Worm (Caenorhabditis elegans) whole organism, young adult: ENCODE data around the gene srz-60.

ENCODE experiments used
- B0035.1 ChIP-seq: sonication (generic microtip); optimal IDR thresholded peaks from 2 replicates; lab custom pipeline; 2016; ENCODE audit warnings: missing genetic modification characterization, mild to moderate bottlenecking, missing compliant biosample characterization, missing genotype, missing genetic modification reagents
- B0336.3 ChIP-seq: fragments of 200-800 bp; sonication (Bioruptor generic); IDR thresholded peaks from 2 replicates; pipeline ENCODE4 v1.3.6; 2022; ENCODE audit warnings: missing genetic modification characterization, missing compliant biosample characterization
- C17E4.6 ChIP-seq: fragments of 200-800 bp; sonication (Bioruptor generic); IDR thresholded peaks from 2 replicates; pipeline ENCODE4 v1.3.6; 2022; ENCODE audit warnings: missing genetic modification reagents, missing genetic modification characterization, missing compliant biosample characterization
- F10E7.11 ChIP-seq: sonication (generic microtip); optimal IDR thresholded peaks from 2 replicates; lab custom pipeline; 2017; ENCODE audit warnings: mild to moderate bottlenecking, missing genetic modification characterization, moderate library complexity, missing compliant biosample characterization
- F22D6.2 ChIP-seq: sonication (generic microtip); optimal IDR thresholded peaks from 2 replicates; lab custom pipeline; 2016; ENCODE audit warnings: mild to moderate bottlenecking, missing genetic modification characterization, missing compliant biosample characterization
- F55B11.4 ChIP-seq: sonication (generic microtip); optimal IDR thresholded peaks from 2 replicates; lab custom pipeline; 2016; ENCODE audit warnings: missing compliant biosample characterization, missing genetic modification characterization, borderline replicate concordance; ENCODE audit not compliant: insufficient read depth
- K11D2.4 ChIP-seq: fragments of 200-800 bp; sonication (Bioruptor generic); IDR thresholded peaks from 2 replicates; pipeline ENCODE4 v1.3.6; 2022; ENCODE audit warnings: missing genetic modification reagents, missing genetic modification characterization, missing compliant biosample characterization
- K12H6.12 ChIP-seq: fragments of 200-800 bp; sonication (Bioruptor generic); optimal IDR thresholded peaks from 2 replicates; lab custom pipeline; 2018; ENCODE audit warnings: mild to moderate bottlenecking, missing genetic modification characterization, missing compliant biosample characterization
- cebp-1 ChIP-seq, 2 experiments: fragments of 200-800 bp in 1 of 2; sonication (Bioruptor generic) in 1 of 2; sonication (generic microtip) in 1 of 2; IDR thresholded peaks in 1 of 2; optimal IDR thresholded peaks in 1 of 2; 2 replicates each; pipeline versions ENCODE4 v1.3.6 to Lab custom; 2017 to 2022; ENCODE audit warnings: missing compliant biosample characterization in 2 of 2, missing genetic modification characterization in 2 of 2, mild to moderate bottlenecking in 1 of 2, missing genetic modification reagents in 1 of 2, moderate library complexity in 1 of 2
- die-1 ChIP-seq: sonication (generic microtip); optimal IDR thresholded peaks from 2 replicates; lab custom pipeline; 2016; ENCODE audit warnings: missing genotype, mild to moderate bottlenecking, missing genetic modification characterization, missing compliant biosample characterization
- dox-1 ChIP-seq: fragments of 200-800 bp; sonication (Bioruptor generic); IDR thresholded peaks from 2 replicates; pipeline ENCODE4 v1.3.6; 2022; ENCODE audit warnings: missing genetic modification reagents, missing genetic modification characterization, missing compliant biosample characterization
- dpl-1 ChIP-seq: fragments of 150-350 bp; optimal IDR thresholded peaks from 2 replicates; lab custom pipeline; 2014; ENCODE audit warnings: missing biosample characterization, missing genetic modification reagents, missing genetic modification characterization
- efl-1 ChIP-seq: fragments of 150-350 bp; optimal IDR thresholded peaks from 2 replicates; lab custom pipeline; 2014; ENCODE audit warnings: missing biosample characterization, missing genetic modification reagents, missing genetic modification characterization
- egrh-3 ChIP-seq: fragments of 200-800 bp; sonication (Bioruptor generic); IDR thresholded peaks from 2 replicates; pipeline ENCODE4 v1.3.6; 2022; ENCODE audit warnings: missing genetic modification reagents, missing genetic modification characterization, missing compliant biosample characterization
- ets-4 ChIP-seq: fragments of 200-800 bp; sonication (Bioruptor generic); optimal IDR thresholded peaks from 2 replicates; lab custom pipeline; 2018; ENCODE audit warnings: mild to moderate bottlenecking, missing genetic modification characterization, missing compliant biosample characterization
- gei-17 ChIP-seq: fragments of 200-800 bp; sonication (Bioruptor generic); optimal IDR thresholded peaks from 2 replicates; lab custom pipeline; 2018; ENCODE audit warnings: mild to moderate bottlenecking, missing genetic modification characterization, missing compliant biosample characterization
- hrde-1 ChIP-seq: sonication (generic microtip); optimal IDR thresholded peaks from 2 replicates; lab custom pipeline; 2016; ENCODE audit warnings: missing genetic modification characterization, mild to moderate bottlenecking, missing compliant biosample characterization, moderate library complexity, missing genotype, missing genetic modification reagents, borderline replicate concordance
- lin-40 ChIP-seq: sonication (generic microtip); optimal IDR thresholded peaks from 2 replicates; lab custom pipeline; 2016; ENCODE audit warnings: missing genetic modification characterization, mild to moderate bottlenecking, missing compliant biosample characterization, missing genotype, missing genetic modification reagents
- lir-1 ChIP-seq: fragments of 200-800 bp; sonication (Bioruptor generic); conservative IDR thresholded peaks from 2 replicates; pipeline ENCODE4 v1.3.6; 2022; ENCODE audit warnings: missing genetic modification reagents, missing genetic modification characterization, missing compliant biosample characterization
- madf-3 ChIP-seq: fragments of 200-800 bp; sonication (Bioruptor generic); IDR thresholded peaks from 2 replicates; pipeline ENCODE4 v1.3.6; 2022; ENCODE audit warnings: missing genetic modification reagents, missing genetic modification characterization, missing compliant biosample characterization
- madf-8 ChIP-seq: fragments of 200-800 bp; sonication (Bioruptor generic); conservative IDR thresholded peaks from 2 replicates; pipeline ENCODE4 v1.3.6; 2022; ENCODE audit warnings: missing genetic modification reagents, missing genetic modification characterization, missing compliant biosample characterization
- mes-4 ChIP-seq: sonication (generic microtip); optimal IDR thresholded peaks from 2 replicates; lab custom pipeline; 2016; ENCODE audit warnings: missing genotype, missing genetic modification characterization, missing compliant biosample characterization
- nfya-1 ChIP-seq: sonication (generic microtip); optimal IDR thresholded peaks from 2 replicates; lab custom pipeline; 2017; ENCODE audit warnings: antibody characterized with exemption, missing compliant biosample characterization, missing genetic modification characterization, borderline replicate concordance; ENCODE audit not compliant: insufficient read depth
- nfya-2 ChIP-seq: fragments of 200-800 bp; sonication (Bioruptor generic); IDR thresholded peaks from 2 replicates; pipeline ENCODE4 v1.3.6; 2022; ENCODE audit warnings: missing genetic modification reagents, missing genetic modification characterization, missing compliant biosample characterization
- nhr-90 ChIP-seq: sonication (generic microtip); optimal IDR thresholded peaks from 2 replicates; lab custom pipeline; 2016; ENCODE audit warnings: missing genotype, mild to moderate bottlenecking, missing genetic modification characterization, missing compliant biosample characterization
- pbrm-1 ChIP-seq: fragments of 200-800 bp; sonication (Bioruptor generic); IDR thresholded peaks from 2 replicates; pipeline ENCODE4 v1.3.6; 2022; ENCODE audit warnings: missing genetic modification reagents, missing genetic modification characterization, missing compliant biosample characterization
- pha-4 ChIP-seq: fragments of 150-350 bp; sonication (generic microtip); optimal IDR thresholded peaks from 2 replicates; lab custom pipeline; 2014; ENCODE audit warnings: missing biosample characterization, missing genetic modification reagents, missing genetic modification characterization
- sea-2 ChIP-seq: fragments of 200-800 bp; sonication (Bioruptor generic); IDR thresholded peaks from 2 replicates; pipeline ENCODE4 v1.3.6; 2022; ENCODE audit warnings: missing genetic modification characterization, missing compliant biosample characterization
- snpc-1.3 ChIP-seq: sonication (generic microtip); optimal IDR thresholded peaks from 2 replicates; lab custom pipeline; 2017; ENCODE audit warnings: missing genetic modification characterization, mild to moderate bottlenecking, missing compliant biosample characterization, antibody characterized with exemption, moderate library complexity, missing genotype, missing genetic modification reagents; ENCODE audit not compliant: insufficient read depth
- snpc-4 ChIP-seq, 5 experiments: fragments of 150-350 bp in 1 of 5; sonication (generic microtip) in 4 of 5; optimal IDR thresholded peaks; 2 replicates each; lab custom pipeline; 2014 to 2018; ENCODE audit warnings: missing genetic modification characterization in 5 of 5, missing biosample characterization in 3 of 5, antibody characterized with exemption in 2 of 5, mild to moderate bottlenecking in 2 of 5, missing compliant biosample characterization in 2 of 5, missing genotype in 2 of 5, moderate library complexity in 2 of 5, missing genetic modification reagents in 1 of 5
- somi-1 ChIP-seq: fragments of 200-800 bp; sonication (Bioruptor generic); optimal IDR thresholded peaks from 2 replicates; lab custom pipeline; 2018; ENCODE audit warnings: mild to moderate bottlenecking, missing genetic modification characterization, missing compliant biosample characterization
- sptf-2 ChIP-seq: fragments of 200-800 bp; sonication (Bioruptor generic); optimal IDR thresholded peaks from 2 replicates; lab custom pipeline; 2018; ENCODE audit warnings: mild to moderate bottlenecking, missing genetic modification characterization, missing compliant biosample characterization
- zfh-2 ChIP-seq: fragments of 200-800 bp; sonication (Bioruptor generic); conservative IDR thresholded peaks from 2 replicates; pipeline ENCODE4 v1.3.6; 2022; ENCODE audit warnings: missing genetic modification reagents, missing genetic modification characterization, missing compliant biosample characterization
- ztf-18 ChIP-seq: sonication (generic microtip); optimal IDR thresholded peaks from 2 replicates; lab custom pipeline; 2016; ENCODE audit warnings: missing genotype, mild to moderate bottlenecking, missing genetic modification characterization, missing compliant biosample characterization

Gene srz-60

ce11 chrIV:3444614-3445013 is 15.9 kb downstream of the srz-60 start, which contains the start of gene F58E2.5:
F58E2.5 (plus strand) TSS chrIV:3444914.
- TF ChIP-seq B0336.3 (GFP tag; lab: Robert Waterston, UW) (no peak), sptf-2 (GFP tag; lab: Kevin White, UChicago) (no peak), pbrm-1 (GFP tag; lab: Robert Waterston, UW) (no peak), snpc-1.3 (no peak), sea-2 (GFP tag; lab: Robert Waterston, UW) (no peak), hrde-1 (tag; lab: Kevin White, UChicago) (no peak), F22D6.2 (tag; lab: Kevin White, UChicago) (no peak), nhr-90 (no peak), die-1 (tag; lab: Kevin White, UChicago) (no peak), snpc-4 (GFP tag; optimal IDR thresholded peaks at IDR 0.05; lab: Kevin White, UChicago) (no peak), snpc-4 (tag; optimal IDR thresholded peaks at IDR 0.05; lab: Kevin White, UChicago) (no peak)

ce11 chrIV:3447350-3447749 is 18.6 kb downstream of the srz-60 start:
- TF ChIP-seq lir-1 (GFP tag; lab: Robert Waterston, UW) (no peak), K11D2.4 (no peak), C17E4.6 (no peak), dox-1 (GFP tag; lab: Robert Waterston, UW) (no peak), somi-1 (GFP tag; lab: Kevin White, UChicago) (no peak), cebp-1 (GFP tag; IDR thresholded peaks at IDR 0.05; lab: Robert Waterston, UW) (no peak), cebp-1 (tag; optimal IDR thresholded peaks at IDR 0.05; lab: Kevin White, UChicago) (no peak), K12H6.12 (tag; lab: Kevin White, UChicago) (no peak), ztf-18 (tag; lab: Kevin White, UChicago) (no peak)

ce11 chrIV:3452516-3452915 is 23.8 kb downstream of the srz-60 start:
- TF ChIP-seq mes-4 (tag; lab: Kevin White, UChicago) = no peak
- TF ChIP-seq B0336.3 (GFP tag; lab: Robert Waterston, UW) = no peak
- no peak for TF ChIP-seq madf-3
- TF ChIP-seq lin-40 = no peak
- no peak for TF ChIP-seq B0035.1 (tag; lab: Kevin White, UChicago)
- TF ChIP-seq gei-17 (GFP tag; lab: Kevin White, UChicago) = no peak
- no peak for TF ChIP-seq snpc-4 (GFP tag; optimal IDR thresholded peaks at IDR 0.05; lab: Kevin White, UChicago)
- TF ChIP-seq snpc-4 (tag; optimal IDR thresholded peaks at IDR 0.05; lab: Kevin White, UChicago) = no peak
- no peak for TF ChIP-seq egrh-3
- TF ChIP-seq pha-4 (tag; lab: Kevin White, UChicago) = no peak
- no peak for TF ChIP-seq nfya-2 (GFP tag; lab: Robert Waterston, UW)
- TF ChIP-seq efl-1 (GFP tag; lab: Kevin White, UChicago) = no peak
- no peak for TF ChIP-seq dpl-1 (GFP tag; lab: Kevin White, UChicago)
- TF ChIP-seq zfh-2 = no peak
- no peak for TF ChIP-seq F22D6.2 (tag; lab: Kevin White, UChicago)
- no peak for TF ChIP-seq ets-4

- no peak for TF ChIP-seq pha-4 (tag; lab: Kevin White, UChicago)
- TF ChIP-seq madf-8 = no peak
- no peak for TF ChIP-seq F10E7.11 (tag; lab: Kevin White, UChicago)
- TF ChIP-seq hrde-1 (tag; lab: Kevin White, UChicago) = no peak
- TF ChIP-seq egrh-3 = no peak
- no peak for TF ChIP-seq nfya-1 (tag; lab: Kevin White, UChicago)
- TF ChIP-seq F55B11.4 (tag; lab: Kevin White, UChicago) = no peak
Measured at ce11 chrIV:3453346-3453745, 24.6 kb downstream of the srz-60 start, which contains the start of gene srz-23. srz-23 (plus strand) TSS chrIV:3453608.
